Fruit fly (Drosophila melanogaster) whole organism, larva: Measurements from ENCODE around the gene Nup133.

Source experiments
- noc ChIP-seq: fragments of 200-800 bp; sonication (Bioruptor generic); optimal IDR thresholded peaks from 3 replicates; lab custom pipeline; 2019; ENCODE audit warnings: missing biosample characterization, mild to moderate bottlenecking, missing genetic modification characterization, moderate library complexity

Gene Nup133

DNA sequence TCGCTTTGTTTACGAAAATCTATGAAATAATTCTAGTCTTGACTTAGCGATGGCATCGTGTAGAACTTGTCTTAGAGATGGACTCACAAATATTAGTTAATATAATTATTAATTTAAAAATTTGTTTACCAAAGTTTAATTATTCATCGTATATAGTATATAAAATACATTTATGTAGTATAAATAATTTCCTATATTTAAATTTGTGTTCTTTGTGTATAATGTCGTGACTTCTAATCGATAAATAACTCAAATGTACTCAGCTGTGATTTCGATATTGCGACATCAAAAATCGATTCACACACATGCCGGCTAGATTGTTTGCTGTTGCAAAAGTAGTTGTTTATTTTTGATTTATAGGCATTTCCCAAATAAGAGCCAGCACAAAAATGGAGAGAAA, at the start of gene Nup133, which contains the start of gene wfs1:
Nup133 (plus strand) TSS at position 297 of the 400 bp plus-strand sequence.
wfs1 (minus strand) TSS at position 70 of the 400 bp plus-strand sequence.
- peak; percentile 73 for TF ChIP-seq noc

DNA sequence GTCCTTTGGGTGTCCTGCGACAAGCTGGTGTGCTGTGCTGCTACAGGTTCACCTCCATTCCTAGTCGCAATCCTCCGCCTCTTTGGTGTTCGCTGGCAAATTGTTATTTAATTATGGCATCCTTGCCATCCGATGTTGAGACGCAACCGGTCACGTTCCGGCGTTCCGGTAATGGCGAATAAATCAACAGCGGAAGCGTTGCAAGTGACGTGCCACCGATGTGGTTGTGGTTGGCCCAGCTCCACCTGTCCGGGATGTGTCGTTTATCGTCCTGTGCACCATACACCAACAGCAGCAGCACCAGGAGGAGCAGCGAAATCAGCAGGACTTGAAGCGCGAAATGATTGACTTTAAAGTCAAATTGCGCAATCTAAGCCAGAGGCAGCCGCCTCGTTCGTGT, 40.5 kb upstream of the Nup133 start:
- no peak for TF ChIP-seq noc

DNA sequence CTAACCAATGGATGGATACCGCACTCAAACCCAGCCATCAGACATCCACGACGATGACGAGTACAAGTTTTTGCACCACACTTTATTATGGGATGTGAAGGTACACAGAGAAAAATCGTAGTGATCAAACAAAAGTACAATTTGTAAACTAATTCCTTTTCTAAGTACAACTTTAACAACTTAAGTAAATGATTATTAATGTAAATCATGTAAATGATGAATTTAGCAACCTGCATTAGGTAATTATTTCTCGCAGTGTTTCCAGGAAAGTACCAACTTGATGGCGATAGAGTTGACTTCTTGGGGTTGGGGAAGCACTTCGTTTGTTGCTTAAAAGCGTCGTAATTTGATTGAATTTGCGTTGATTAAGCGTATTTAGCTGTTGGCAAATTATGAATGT, 27.3 kb upstream of the Nup133 start:
- no peak for TF ChIP-seq noc

DNA sequence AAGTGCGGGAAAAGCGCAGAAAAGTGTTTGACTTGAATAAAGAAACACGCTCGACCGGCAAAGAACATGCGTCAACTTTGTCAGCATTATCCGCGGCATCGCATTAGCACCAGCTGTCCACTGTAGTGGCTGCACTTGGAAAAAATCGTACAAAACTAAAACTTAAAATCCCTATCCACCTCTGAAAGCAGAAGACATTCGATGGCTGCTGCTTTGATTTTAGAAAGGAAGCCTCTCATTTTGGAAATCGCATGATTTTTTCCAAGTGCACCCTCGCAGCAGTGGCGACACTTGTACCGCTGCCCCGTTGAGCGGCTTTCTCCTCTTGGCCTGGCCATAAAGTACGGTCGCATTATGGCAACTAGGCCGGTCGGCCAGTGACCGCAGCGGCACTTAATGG, 26.1 kb upstream of the Nup133 start:
- no peak for TF ChIP-seq noc

DNA sequence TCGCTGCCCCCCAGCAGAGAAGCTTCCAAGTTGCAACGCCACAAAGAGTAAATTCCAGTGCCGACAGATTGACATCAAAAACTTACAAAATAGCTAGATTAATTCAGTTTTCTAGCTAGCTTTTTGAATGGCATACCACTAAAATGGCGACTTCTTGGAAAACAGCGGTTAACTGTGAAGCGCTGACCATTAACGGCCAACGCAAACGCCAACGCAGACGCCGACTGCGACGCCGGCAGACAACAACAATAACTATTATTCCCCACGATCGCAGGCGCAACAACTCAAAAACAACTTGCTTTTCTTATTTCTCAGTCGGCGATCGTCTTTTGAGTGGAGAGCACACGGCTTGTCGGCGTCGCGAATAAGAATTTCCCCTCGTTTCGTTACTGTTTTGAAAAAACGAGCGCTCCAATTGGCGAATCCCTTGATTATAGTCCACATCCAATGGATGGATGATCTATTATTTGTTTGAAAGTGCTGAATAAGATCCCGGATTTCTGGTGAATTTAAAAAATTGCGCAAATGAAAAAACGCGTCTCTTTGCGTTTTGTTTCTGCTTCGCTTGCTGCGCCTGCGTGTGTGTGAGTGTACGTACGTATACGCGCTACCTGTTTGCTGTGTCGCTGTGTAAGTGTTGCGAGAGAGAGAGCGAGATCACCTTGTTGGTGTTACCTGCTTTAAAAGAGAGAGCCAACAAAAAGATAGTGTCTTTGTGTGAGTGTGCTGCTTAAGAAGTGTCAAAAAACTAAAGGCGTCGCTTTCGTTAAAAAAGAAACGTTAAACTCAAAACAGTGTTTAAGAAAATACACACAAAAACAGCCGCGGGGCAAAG, 23.7 kb upstream of the Nup133 start:
- TF ChIP-seq noc = no peak

DNA sequence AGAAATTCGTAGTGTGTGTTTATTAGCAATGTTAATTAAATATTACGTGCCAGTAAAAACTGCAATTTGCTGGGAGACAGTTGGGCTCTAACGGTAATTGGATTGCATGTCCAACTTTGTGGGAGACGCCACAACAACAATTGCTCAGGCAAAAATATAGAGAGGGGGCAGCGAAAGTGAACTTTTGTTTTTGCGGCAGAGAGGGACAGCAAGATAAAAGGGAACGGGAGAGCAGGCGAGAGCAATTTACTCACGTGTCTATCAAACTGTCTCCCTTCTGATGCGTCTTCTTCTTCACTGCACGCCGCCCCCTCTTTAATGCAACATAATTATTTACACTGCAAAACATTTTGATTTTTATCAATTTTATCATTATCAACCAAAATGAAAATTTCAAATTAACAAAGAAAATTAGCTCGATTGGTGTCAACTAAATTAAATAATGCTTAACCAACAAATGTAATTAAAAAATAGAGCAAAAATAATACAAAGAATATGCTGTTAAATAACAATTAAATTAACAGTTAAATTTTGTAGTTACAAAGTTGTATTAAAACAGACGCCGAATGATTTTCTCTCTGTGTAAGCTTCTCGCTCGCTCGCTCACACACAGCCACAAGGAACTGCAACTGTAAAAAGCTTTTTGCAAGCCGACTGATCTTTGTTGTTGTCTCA, 23.0 kb upstream of the Nup133 start:
- peak; percentile 61 for TF ChIP-seq noc

DNA sequence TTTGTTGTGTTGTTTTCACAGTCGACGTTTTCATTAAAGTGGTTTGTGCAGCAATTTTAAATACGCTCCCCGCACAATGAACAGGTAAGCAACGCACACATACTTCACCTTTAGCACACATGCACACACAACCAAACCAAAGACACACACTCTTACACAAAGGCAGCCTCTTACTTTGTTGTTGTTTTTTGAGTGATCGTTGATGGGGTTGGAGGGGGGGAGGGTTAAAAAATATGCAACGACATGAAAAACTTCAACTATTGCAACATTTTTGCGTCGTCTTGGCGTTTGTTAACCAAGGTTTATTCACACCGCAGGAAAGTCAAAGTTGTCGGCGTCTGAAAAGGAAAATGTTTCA, 22.5 kb upstream of the Nup133 start:
- TF ChIP-seq noc = no peak

DNA sequence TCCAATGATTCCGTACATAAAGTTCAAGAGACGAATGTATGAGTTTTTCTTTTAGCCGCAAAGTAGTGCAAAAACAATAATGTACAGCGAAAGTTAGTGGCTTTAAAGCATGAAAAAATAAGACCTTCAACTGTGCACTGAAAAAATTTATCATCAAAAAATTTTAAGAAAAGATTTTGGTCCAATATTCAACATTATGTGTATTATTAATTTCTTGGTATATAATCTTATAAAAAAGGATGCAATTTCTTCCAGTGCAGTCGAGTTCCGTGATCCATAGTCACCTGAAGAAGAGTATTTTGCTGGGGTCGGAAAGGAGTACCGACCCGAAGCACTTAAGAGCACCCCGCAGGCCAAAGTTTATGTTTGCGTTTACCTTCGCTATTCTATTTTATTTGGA, 21.8 kb upstream of the Nup133 start:
- no peak for TF ChIP-seq noc

DNA sequence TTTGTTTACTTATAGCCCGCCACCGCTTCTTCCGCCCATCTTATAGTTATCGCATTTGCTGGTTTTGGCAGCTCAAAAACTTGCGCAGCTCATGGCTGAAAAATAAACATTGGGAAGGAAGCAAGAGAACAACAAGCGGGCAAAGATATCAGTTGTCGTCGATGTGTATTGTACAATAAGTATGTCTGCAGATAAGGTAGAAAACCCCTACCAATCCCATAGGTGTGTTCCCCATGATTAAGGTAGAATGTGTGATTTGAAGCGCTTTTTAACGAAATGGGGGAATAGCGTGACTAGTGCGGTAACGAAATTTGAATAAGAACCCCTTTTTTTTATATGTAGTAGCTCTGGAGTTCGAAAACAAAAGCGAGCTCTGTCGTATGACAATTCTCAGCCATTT, 21.3 kb upstream of the Nup133 start:
- no peak for TF ChIP-seq noc

DNA sequence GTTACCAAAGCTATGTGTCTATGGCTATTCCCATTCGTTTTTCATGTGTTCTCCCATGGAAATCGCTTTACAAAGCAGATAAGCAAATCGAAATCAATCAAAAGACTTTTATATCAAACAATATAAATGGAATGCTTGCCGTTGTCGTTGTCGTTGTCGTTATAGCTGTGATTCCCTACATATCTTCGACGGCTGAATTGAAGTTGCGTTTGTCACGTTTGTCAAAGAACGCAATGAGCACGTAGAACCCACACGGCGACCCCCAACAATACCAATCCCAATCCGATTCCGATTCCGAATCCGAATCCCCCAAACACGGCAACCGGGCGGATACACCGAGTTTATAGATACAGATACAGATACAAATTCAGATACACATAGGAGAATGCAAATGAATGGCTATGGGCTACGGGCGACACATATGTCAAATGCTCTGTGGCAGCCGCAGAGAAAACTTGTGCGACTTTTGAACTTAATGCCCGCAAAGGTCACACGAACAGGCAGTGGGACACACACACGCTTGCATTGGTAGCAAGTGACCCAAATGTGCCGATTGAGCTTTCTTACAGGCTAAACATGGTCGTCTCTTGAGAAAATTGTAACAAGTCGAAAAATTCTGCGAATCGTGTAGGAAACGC, 20.5 kb upstream of the Nup133 start:
- no peak for TF ChIP-seq noc

DNA sequence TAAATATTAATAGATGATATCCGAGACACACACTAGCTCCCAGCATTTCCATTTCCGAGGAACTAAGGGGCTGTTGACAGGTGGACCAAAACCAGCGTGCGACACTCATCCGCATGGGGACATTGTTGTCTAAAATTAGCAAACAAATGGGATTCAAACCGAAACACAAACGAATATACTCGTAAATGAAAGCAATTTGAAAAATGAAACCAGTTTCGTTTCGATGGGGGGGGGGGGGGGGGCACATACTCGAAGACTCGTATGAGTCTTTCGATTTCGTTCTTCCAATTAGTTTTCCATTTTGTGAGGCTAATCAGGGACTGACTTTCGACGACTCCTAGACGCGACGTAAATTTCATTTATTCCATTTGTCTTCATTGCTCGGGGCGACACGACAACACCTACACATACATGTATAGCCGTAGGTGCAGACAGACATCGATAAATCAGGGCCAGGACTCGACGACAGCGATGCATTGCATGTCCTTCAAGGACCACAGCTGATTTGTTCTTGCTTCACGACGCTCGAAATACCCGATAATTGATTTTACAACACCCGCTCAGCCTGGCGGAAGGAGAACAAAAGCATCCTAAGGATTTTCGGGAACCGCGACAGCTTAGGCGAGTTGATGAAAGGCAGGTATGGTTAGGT, 17.6 kb upstream of the Nup133 start:
- TF ChIP-seq noc = no peak

DNA sequence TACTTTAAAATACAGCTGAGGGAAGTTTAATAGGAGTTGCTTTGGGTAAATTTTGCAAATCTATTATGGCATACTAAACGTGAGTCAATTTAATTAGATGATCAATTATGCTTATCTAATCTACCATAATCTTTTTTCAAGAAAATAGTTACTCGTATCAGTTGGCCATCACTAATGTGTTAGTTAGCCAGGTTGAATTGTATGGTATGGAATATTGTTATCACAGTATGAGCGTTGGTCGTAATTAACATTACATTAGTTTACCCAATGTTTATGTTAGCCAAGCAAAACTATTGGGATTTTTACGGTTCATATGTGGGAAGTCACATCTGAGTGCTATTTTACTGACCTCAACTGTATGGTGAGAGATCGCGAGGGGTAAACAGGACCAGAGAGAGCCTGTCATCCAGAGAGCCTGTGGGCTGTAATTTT, 16.9 kb upstream of the Nup133 start:
- TF ChIP-seq noc = peak; percentile 49

DNA sequence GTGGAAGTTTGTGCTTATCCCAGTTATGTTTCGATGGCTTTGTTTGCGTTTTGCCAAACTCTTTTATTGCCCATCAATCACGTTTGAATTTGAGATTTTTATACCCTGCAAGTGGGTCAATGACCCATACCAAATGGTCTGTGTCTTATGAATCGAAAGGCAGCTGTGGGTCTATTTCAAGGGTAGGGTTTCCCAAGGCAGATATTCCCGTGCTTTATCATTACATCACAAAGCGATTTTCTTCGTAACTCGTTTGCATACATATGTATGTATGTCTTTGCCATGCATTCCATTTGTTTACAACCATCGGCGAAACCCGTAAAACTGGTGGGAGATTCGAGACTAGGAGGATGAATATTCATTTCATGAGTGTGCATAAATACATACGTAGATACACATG, 15.0 kb upstream of the Nup133 start:
- TF ChIP-seq noc = no peak

DNA sequence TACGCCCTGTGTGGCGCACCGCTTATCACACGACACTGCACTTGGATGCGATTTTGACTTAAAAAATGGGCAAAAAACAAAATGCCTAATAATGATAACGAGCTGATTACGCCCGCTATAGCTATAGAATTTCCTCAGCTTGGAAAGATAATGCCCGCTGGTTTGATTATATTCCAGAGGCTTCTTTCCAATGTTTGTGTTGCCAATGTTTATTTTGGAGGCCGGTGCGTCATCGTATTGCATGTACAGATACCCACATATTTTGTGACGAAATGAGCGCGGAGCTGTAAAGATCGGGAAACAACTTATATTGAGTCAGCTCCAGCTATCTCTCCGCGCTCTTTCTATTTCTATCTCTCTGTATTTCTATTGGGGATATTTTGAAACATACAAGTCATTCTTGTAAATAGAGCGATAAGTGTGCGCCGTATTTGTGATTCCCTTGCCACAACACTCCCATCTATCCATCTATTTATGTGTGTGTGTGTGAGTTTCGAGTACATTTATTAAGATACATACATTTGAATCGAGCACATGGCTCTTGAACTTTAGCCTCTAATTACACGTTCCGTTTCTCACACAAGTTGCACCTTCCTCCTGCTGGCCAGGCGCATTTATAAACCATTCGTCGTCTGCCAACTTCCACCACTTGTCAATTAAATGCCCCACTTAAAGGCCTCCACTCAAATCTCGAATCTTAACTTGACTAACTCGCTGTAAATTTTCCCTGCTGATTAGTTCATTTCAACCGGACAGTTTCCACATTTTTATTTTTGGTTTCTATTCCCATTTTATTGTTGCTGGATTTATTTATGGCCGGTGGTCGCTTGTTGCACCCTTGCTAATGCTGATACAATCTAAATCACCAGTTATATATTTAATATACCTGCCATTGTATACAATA, 6.1 kb upstream of the Nup133 start:
- peak; percentile 94 for TF ChIP-seq noc

DNA sequence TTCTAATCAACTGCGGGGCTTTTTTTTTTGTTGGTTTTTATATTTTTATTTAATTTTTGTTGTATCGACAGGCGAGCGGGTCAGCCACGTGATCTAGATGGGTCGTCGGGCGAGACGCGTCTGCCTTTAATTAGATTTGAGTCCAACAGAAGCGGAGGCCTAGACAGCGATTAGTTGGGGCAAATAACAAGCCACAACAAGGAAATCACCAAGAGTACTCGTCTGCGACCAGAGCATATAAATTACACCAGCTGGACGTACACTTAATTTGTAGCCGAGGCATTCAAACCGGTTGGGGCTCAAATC, 5.5 kb upstream of the Nup133 start:
- TF ChIP-seq noc = no peak

DNA sequence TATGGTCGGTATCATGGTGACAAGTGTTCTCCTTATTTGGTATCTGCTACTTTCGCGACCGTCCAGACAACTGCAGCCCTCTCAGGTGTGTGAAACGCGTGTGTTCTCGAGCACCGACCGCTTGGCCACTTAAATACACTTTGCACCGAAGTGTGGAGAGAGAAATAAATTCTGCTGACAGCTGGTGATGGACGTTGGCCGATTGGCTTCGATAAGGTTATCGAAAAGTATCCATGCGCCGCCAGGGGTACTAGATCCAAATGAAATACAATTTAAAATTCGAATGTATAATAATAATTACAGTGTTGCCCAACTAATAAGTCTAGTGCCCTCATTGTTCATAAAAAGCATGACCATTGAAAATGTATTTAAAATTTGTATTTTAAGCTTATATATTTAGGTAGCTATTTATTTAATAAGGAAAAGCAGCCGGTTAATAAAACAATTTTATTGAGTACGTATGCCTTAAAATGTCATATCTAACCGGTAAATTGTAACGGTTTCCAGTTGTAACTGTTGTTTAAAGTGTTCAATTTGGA, 4.0 kb upstream of the Nup133 start, which contains the start of the genes Gclm and CG17625:
Gclm (minus strand) TSS at position 175 of the 539 bp plus-strand sequence.
CG17625 (plus strand) TSS at position 514 of the 539 bp plus-strand sequence.
- peak; percentile 67 for TF ChIP-seq noc
